Fruit fly (Drosophila melanogaster) whole organism, wandering third instar larva: ENCODE data around the gene CG15414.

ENCODE experiments used
- CG32264 ChIP-seq: fragments of 200-800 bp; sonication (Bioruptor generic); optimal IDR thresholded peaks from 2 replicates; lab custom pipeline; 2016; ENCODE audit warnings: missing biosample characterization, missing genetic modification characterization
- CG9705 ChIP-seq: fragments of 200-800 bp; sonication (Bioruptor generic); optimal IDR thresholded peaks from 2 replicates; lab custom pipeline; 2018; ENCODE audit warnings: missing biosample characterization, mild to moderate bottlenecking, missing genetic modification characterization
- CrebA ChIP-seq: fragments of 200-800 bp; sonication (Bioruptor generic); optimal IDR thresholded peaks from 2 replicates; lab custom pipeline; 2016; ENCODE audit warnings: missing biosample characterization, mild to moderate bottlenecking, missing genetic modification characterization, borderline replicate concordance
- Dfd ChIP-seq: fragments of >200 bp; optimal IDR thresholded peaks from 2 replicates; lab custom pipeline; 2017; ENCODE audit warnings: missing biosample characterization, missing genetic modification characterization
- GATAd ChIP-seq: sonication (Bioruptor generic); optimal IDR thresholded peaks from 2 replicates; lab custom pipeline; 2016; ENCODE audit warnings: missing biosample characterization, missing genetic modification characterization
- HLH106 ChIP-seq: fragments of 200-800 bp; optimal IDR thresholded peaks from 3 replicates; lab custom pipeline; 2019; ENCODE audit warnings: missing biosample characterization, mild to moderate bottlenecking, missing genetic modification characterization, moderate library complexity
- Hnf4 ChIP-seq: fragments of 200-800 bp; sonication (Bioruptor generic); optimal IDR thresholded peaks from 2 replicates; lab custom pipeline; 2016; ENCODE audit warnings: missing biosample characterization, mild to moderate bottlenecking, missing genetic modification characterization
- Hr78 ChIP-seq: fragments of >200 bp; optimal IDR thresholded peaks from 2 replicates; lab custom pipeline; 2017; ENCODE audit warnings: missing biosample characterization, missing genetic modification characterization
- Hr83 ChIP-seq: fragments of 200-300 bp; sonication (Bioruptor generic); optimal IDR thresholded peaks from 2 replicates; lab custom pipeline; 2016; ENCODE audit warnings: missing biosample characterization, mild to moderate bottlenecking, missing genetic modification characterization, moderate library complexity; ENCODE audit not compliant: poor library complexity, severe bottlenecking
- Jra ChIP-seq: sonication (Bioruptor generic); optimal IDR thresholded peaks from 2 replicates; lab custom pipeline; 2016; ENCODE audit warnings: missing biosample characterization, missing genetic modification characterization
- Mio ChIP-seq: sonication (Bioruptor generic); optimal IDR thresholded peaks from 2 replicates; lab custom pipeline; 2016; ENCODE audit warnings: missing biosample characterization, missing genetic modification characterization
- OdsH ChIP-seq: fragments of 200-800 bp; sonication (Bioruptor generic); optimal IDR thresholded peaks from 2 replicates; lab custom pipeline; 2016; ENCODE audit warnings: missing biosample characterization, mild to moderate bottlenecking, missing genetic modification characterization
- Rel ChIP-seq, 2 experiments: fragments of 200-800 bp; sonication (Bioruptor generic) in 1 of 2; optimal IDR thresholded peaks; 2 replicates in 1 of 2; 3 replicates in 1 of 2; lab custom pipeline; 2016 to 2019; ENCODE audit warnings: mild to moderate bottlenecking in 2 of 2, missing biosample characterization in 2 of 2, missing genetic modification characterization in 2 of 2, moderate library complexity in 1 of 2
- Sp1 ChIP-seq: fragments of 200-800 bp; sonication (Bioruptor generic); optimal IDR thresholded peaks from 3 replicates; lab custom pipeline; 2019; ENCODE audit warnings: missing biosample characterization, mild to moderate bottlenecking, missing genetic modification characterization, moderate library complexity
- Vsx2 ChIP-seq: fragments of 200-300, 225-300 bp; sonication (Bioruptor generic); optimal IDR thresholded peaks from 2 replicates; lab custom pipeline; 2018; ENCODE audit warnings: missing biosample characterization, missing genetic modification characterization; ENCODE audit not compliant: partially characterized antibody
- br ChIP-seq: fragments of 200-800 bp; sonication (Bioruptor generic); optimal IDR thresholded peaks from 2 replicates; lab custom pipeline; 2016; ENCODE audit warnings: missing biosample characterization, missing genetic modification characterization
- brk ChIP-seq: fragments of 200-800 bp; sonication (Bioruptor generic); optimal IDR thresholded peaks from 2 replicates; lab custom pipeline; 2016; ENCODE audit warnings: missing biosample characterization, mild to moderate bottlenecking, missing genetic modification characterization
- dl ChIP-seq, 2 experiments: fragments of 175-275, 200-275 bp in 1 of 2; fragments of 200-275 bp in 1 of 2; sonication (Bioruptor generic); optimal IDR thresholded peaks; lab custom pipeline; 2018; ENCODE audit warnings: mild to moderate bottlenecking in 2 of 2, missing biosample characterization in 2 of 2, missing genetic modification characterization in 2 of 2, moderate library complexity in 2 of 2; ENCODE audit not compliant: partially characterized antibody in 2 of 2, insufficient read depth in 1 of 2
- dmrt93B ChIP-seq: fragments of 200-800 bp; sonication (Bioruptor generic); optimal IDR thresholded peaks from 2 replicates; lab custom pipeline; 2018; ENCODE audit warnings: missing biosample characterization, mild to moderate bottlenecking, missing genetic modification characterization
- dsf ChIP-seq: sonication (Bioruptor generic); optimal IDR thresholded peaks from 2 replicates; lab custom pipeline; 2016; ENCODE audit warnings: missing biosample characterization, missing genetic modification characterization, borderline replicate concordance
- ey ChIP-seq: fragments of 200-800 bp; sonication (Bioruptor generic); optimal IDR thresholded peaks from 2 replicates; lab custom pipeline; 2016; ENCODE audit warnings: missing biosample characterization, missing genetic modification characterization
- foxo ChIP-seq, 2 experiments: fragments of 200-800 bp; sonication (Bioruptor generic); optimal IDR thresholded peaks; 2 replicates in 1 of 2; 3 replicates in 1 of 2; lab custom pipeline; 2016 to 2017; ENCODE audit warnings: missing biosample characterization in 2 of 2, missing genetic modification characterization in 2 of 2
- fru ChIP-seq: fragments of 200-800 bp; sonication (Bioruptor generic); optimal IDR thresholded peaks from 3 replicates; lab custom pipeline; 2016; ENCODE audit warnings: missing biosample characterization, mild to moderate bottlenecking, missing genetic modification characterization
- h ChIP-seq: fragments of 200-800 bp; sonication (Bioruptor generic); optimal IDR thresholded peaks from 3 replicates; lab custom pipeline; 2016; ENCODE audit warnings: missing biosample characterization, mild to moderate bottlenecking, missing genetic modification characterization
- jim ChIP-seq: fragments of 175-275, 200-325 bp; sonication (Bioruptor generic); optimal IDR thresholded peaks from 2 replicates; lab custom pipeline; 2016; ENCODE audit warnings: missing biosample characterization, mild to moderate bottlenecking, missing genetic modification characterization
- lola ChIP-seq: fragments of >200 bp; optimal IDR thresholded peaks from 2 replicates; lab custom pipeline; 2017; ENCODE audit warnings: missing biosample characterization, missing genetic modification characterization
- psq ChIP-seq: fragments of 200-800 bp; sonication (Bioruptor generic); optimal IDR thresholded peaks from 3 replicates; lab custom pipeline; 2017; ENCODE audit warnings: missing biosample characterization, mild to moderate bottlenecking, missing genetic modification characterization, moderate library complexity
- rgr ChIP-seq: fragments of 200-800 bp; sonication (Bioruptor generic); optimal IDR thresholded peaks from 3 replicates; lab custom pipeline; 2016; ENCODE audit warnings: missing biosample characterization, mild to moderate bottlenecking, missing genetic modification characterization
- sage ChIP-seq: fragments of 200-800 bp; sonication (Bioruptor generic); optimal IDR thresholded peaks from 2 replicates; lab custom pipeline; 2016; ENCODE audit warnings: missing biosample characterization, mild to moderate bottlenecking, missing genetic modification characterization
- sv ChIP-seq: fragments of 200-800 bp; sonication (Bioruptor generic); optimal IDR thresholded peaks from 3 replicates; lab custom pipeline; 2016; ENCODE audit warnings: missing biosample characterization, missing genetic modification characterization
- tai ChIP-seq: sonication (Bioruptor generic); optimal IDR thresholded peaks from 2 replicates; lab custom pipeline; 2016; ENCODE audit warnings: missing biosample characterization, missing genetic modification characterization
- woc ChIP-seq: sonication (Bioruptor generic); optimal IDR thresholded peaks from 2 replicates; lab custom pipeline; 2016; ENCODE audit warnings: missing biosample characterization, mild to moderate bottlenecking, missing genetic modification characterization

CG15414 gene

dm6 chr2L:3437068-3437467 lies 53.8 kb downstream of the CG15414 start:
- TF ChIP-seq OdsH (GFP tag; lab: Kevin White, UChicago) (peak; percentile 93), Hr83 (GFP tag; lab: Kevin White, UChicago) (no peak), CG32264 (GFP tag; lab: Kevin White, UChicago) (peak; percentile 36), ey (peak; percentile 67), tai (GFP tag; lab: Kevin White, UChicago) (peak; percentile 72), Hnf4 (GFP tag; lab: Kevin White, UChicago) (peak; percentile 89), dl (GFP tag; optimal IDR thresholded peaks at IDR 0.05; lab: Kevin White, UChicago; ENCODE audit: insufficient read depth in 1 of 2, partially characterized antibody in 2 of 2) (no peak), woc (GFP tag; lab: Kevin White, UChicago) (peak; percentile 60), GATAd (GFP tag; lab: Kevin White, UChicago) (peak; percentile 28), HLH106 (tag; lab: Kevin White, UChicago) (peak; percentile 87), fru (peak; percentile 82), br (GFP tag; lab: Kevin White, UChicago) (peak; percentile 95), jim (GFP tag; lab: Kevin White, UChicago) (no peak), sv (GFP tag; lab: Kevin White, UChicago) (no peak), CG9705 (GFP tag; lab: Kevin White, UChicago) (peak; percentile 73), dmrt93B (GFP tag; lab: Kevin White, UChicago) (peak; percentile 54), rgr (GFP tag; lab: Kevin White, UChicago) (peak; percentile 85), dsf (GFP tag; lab: Kevin White, UChicago) (peak; percentile 30), sage (GFP tag; lab: Kevin White, UChicago) (peak; percentile 8), CrebA (GFP tag; lab: Kevin White, UChicago) (peak; percentile 31), Dfd (no peak), h (GFP tag; lab: Kevin White, UChicago) (peak; percentile 85), Sp1 (GFP tag; lab: Kevin White, UChicago) (peak; percentile 95), lola (no peak), Rel (GFP tag; optimal IDR thresholded peaks at IDR 0.05; lab: Kevin White, UChicago) (no peak), Rel (tag; optimal IDR thresholded peaks at IDR 0.05; lab: Kevin White, UChicago) (peak; percentile 75), Jra (GFP tag; lab: Kevin White, UChicago) (peak; percentile 61), foxo (GFP tag; optimal IDR thresholded peaks at IDR 0.05; lab: Kevin White, UChicago) (peak in 1 of 2 experiments; percentile 77), brk (GFP tag; lab: Kevin White, UChicago) (peak; percentile 75), psq (GFP tag; lab: Kevin White, UChicago) (peak; percentile 79)
- TF ChIP-seq, all 38 proteins: peak for 23

dm6 chr2L:3436347-3436746 lies 54.5 kb downstream of the CG15414 start:
- TF ChIP-seq OdsH (GFP tag; lab: Kevin White, UChicago), result no peak
- no peak for TF ChIP-seq woc (GFP tag; lab: Kevin White, UChicago)
- no peak for TF ChIP-seq Rel (GFP tag; optimal IDR thresholded peaks at IDR 0.05; lab: Kevin White, UChicago)
- no peak for TF ChIP-seq Rel (tag; optimal IDR thresholded peaks at IDR 0.05; lab: Kevin White, UChicago)
- TF ChIP-seq psq (GFP tag; lab: Kevin White, UChicago), result no peak
- no peak for TF ChIP-seq Vsx2
- no peak for TF ChIP-seq Mio (GFP tag; lab: Kevin White, UChicago)

DNA sequence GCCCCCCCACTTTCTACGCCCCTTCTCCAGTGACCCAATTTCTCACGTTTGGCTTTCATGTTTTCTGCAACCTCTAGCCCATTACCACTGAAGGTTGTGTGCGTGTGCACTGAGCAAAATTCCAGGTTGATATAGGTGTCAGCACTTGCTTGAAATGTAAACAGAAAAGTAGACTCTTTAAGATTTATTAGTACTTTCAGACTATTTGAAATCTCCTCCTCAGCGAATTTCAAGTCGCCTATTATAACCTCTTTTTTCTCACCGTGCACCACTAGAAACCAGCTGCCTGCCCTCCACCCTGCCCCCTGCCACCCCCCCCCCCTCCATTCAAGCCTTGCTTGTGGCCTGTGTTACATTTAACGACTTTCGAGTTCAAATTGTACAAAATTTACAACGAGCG lies 55.8 kb downstream of the CG15414 start:
- TF ChIP-seq ey (no peak), GATAd (GFP tag; lab: Kevin White, UChicago) (no peak), jim (GFP tag; lab: Kevin White, UChicago) (no peak), Hnf4 (GFP tag; lab: Kevin White, UChicago) (no peak), dl (GFP tag; optimal IDR thresholded peaks at IDR 0.05; lab: Kevin White, UChicago; ENCODE audit: insufficient read depth in 1 of 2, partially characterized antibody in 2 of 2) (no peak), Mio (GFP tag; lab: Kevin White, UChicago) (no peak), tai (GFP tag; lab: Kevin White, UChicago) (no peak), CrebA (GFP tag; lab: Kevin White, UChicago) (no peak), Hr83 (GFP tag; lab: Kevin White, UChicago) (no peak), Sp1 (GFP tag; lab: Kevin White, UChicago) (no peak), rgr (GFP tag; lab: Kevin White, UChicago) (no peak), HLH106 (tag; lab: Kevin White, UChicago) (no peak), fru (no peak), psq (GFP tag; lab: Kevin White, UChicago) (no peak), brk (GFP tag; lab: Kevin White, UChicago) (no peak), woc (GFP tag; lab: Kevin White, UChicago) (no peak), sv (GFP tag; lab: Kevin White, UChicago) (no peak), Hr78 (GFP tag; lab: Kevin White, UChicago) (no peak), OdsH (GFP tag; lab: Kevin White, UChicago) (no peak)
- TF ChIP-seq, all 38 proteins: peak for 0
